Fruit fly (Drosophila melanogaster) S2 (cell line): ENCODE data around the gene CG5498.

Experiments
- CG8478 ChIP-seq: fragments of >200 bp; optimal IDR thresholded peaks from 2 replicates; lab custom pipeline; 2018
- CTCF ChIP-seq, 2 experiments: fragments of >200 bp; optimal IDR thresholded peaks; 2 replicates each; lab custom pipeline; 2018

DNA sequence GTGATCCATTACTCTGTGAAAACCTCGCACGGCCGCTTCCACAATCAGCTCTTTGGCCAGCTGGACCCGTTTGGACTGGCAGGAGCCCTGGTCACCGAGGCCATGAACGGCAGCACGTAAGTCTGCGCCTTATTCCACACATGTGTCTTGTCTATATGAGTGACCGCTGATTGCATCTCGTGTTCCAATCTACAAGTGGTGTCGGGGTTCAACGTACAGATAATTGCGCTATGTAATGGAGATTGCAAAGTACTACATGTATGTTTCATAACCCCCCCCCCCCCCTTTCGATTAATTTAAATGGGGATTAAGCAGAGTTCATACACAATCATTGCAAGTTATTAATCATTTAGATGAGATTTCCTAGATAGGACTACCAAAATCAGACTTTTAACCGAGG, 29.0 kb downstream of the CG5498 start:
- TF ChIP-seq CG8478 (lab: Kevin White, UChicago) (no peak), CTCF (optimal IDR thresholded peaks at IDR 0.05; lab: Kevin White, UChicago) (no peak)
